Worm (Caenorhabditis elegans) whole organism, L3 larva: ENCODE measurements around the gene cest-17.

Source experiments
- ceh-28 ChIP-seq: fragments of 150-350 bp; optimal IDR thresholded peaks from 2 replicates; lab custom pipeline; 2014; ENCODE audit warnings: missing biosample characterization, missing genetic modification reagents, missing genetic modification characterization
- ceh-82 ChIP-seq: fragments of 150-350 bp; optimal IDR thresholded peaks from 2 replicates; lab custom pipeline; 2014; ENCODE audit warnings: missing biosample characterization, missing genetic modification characterization
- ceh-9 ChIP-seq: sonication (generic microtip); optimal IDR thresholded peaks from 2 replicates; lab custom pipeline; 2018; ENCODE audit warnings: missing biosample characterization, missing genetic modification characterization
- elt-1 ChIP-seq: fragments of 150-350 bp; optimal IDR thresholded peaks from 2 replicates; lab custom pipeline; 2014; ENCODE audit warnings: missing biosample characterization, missing genetic modification characterization
- fkh-10 ChIP-seq: sonication (generic microtip); optimal IDR thresholded peaks from 2 replicates; lab custom pipeline; 2017; ENCODE audit warnings: missing biosample characterization, missing genetic modification reagents, missing genetic modification characterization
- mml-1 ChIP-seq: fragments of 150-350 bp; sonication (generic microtip); optimal IDR thresholded peaks from 3 replicates; lab custom pipeline; 2014; ENCODE audit warnings: missing biosample characterization, missing genetic modification characterization
- nhr-12 ChIP-seq: fragments of 150-350 bp; optimal IDR thresholded peaks from 2 replicates; lab custom pipeline; 2014; ENCODE audit warnings: missing biosample characterization, missing genetic modification characterization
- nhr-43 ChIP-seq: sonication (generic microtip); optimal IDR thresholded peaks from 2 replicates; lab custom pipeline; 2016; ENCODE audit warnings: mild to moderate bottlenecking, missing genetic modification characterization, missing compliant biosample characterization; ENCODE audit not compliant: poor library complexity, severe bottlenecking
- nhr-76 ChIP-seq: fragments of 150-350 bp; sonication (generic microtip); optimal IDR thresholded peaks from 5 replicates; lab custom pipeline; 2014; ENCODE audit warnings: missing biosample characterization, missing genetic modification characterization
- unc-62 ChIP-seq: fragments of 150-350 bp; sonication (generic microtip); optimal IDR thresholded peaks from 4 replicates; lab custom pipeline; 2014; ENCODE audit warnings: missing biosample characterization, missing genetic modification reagents, missing genetic modification characterization
- zag-1 ChIP-seq: fragments of 150-350 bp; optimal IDR thresholded peaks from 2 replicates; lab custom pipeline; 2014; ENCODE audit warnings: missing biosample characterization, missing genetic modification characterization
- ztf-11 ChIP-seq: fragments of 150-350 bp; optimal IDR thresholded peaks from 2 replicates; lab custom pipeline; 2014; ENCODE audit warnings: missing biosample characterization, missing genetic modification characterization

DNA sequence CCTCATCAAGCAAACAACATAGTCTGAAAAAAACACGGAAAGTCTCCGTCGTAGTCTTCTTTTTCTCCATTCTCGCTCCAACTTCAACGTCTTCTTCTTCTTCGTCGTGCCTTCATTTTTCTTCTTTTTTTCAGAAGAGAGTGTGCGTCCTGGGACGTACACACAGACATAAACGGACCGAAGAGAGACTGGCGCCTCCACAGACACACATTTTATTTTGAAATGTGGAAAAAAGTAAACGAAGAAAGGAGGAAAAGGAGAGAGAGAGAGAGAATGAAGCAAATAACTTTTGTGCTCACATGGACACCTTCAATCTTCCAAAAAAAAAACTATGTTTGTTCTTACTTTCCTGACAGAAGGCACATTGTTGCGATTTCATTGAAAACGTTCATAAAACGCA is 12.0 kb downstream of the cest-17 start:
- TF ChIP-seq fkh-10 (GFP tag; lab: Kevin White, UChicago): no peak
- no peak for TF ChIP-seq ceh-9 (tag; lab: Kevin White, UChicago)
- TF ChIP-seq mml-1 (tag; lab: Kevin White, UChicago): no peak
- TF ChIP-seq unc-62 (GFP tag; lab: Kevin White, UChicago): no peak
- TF ChIP-seq zag-1 (tag; lab: Kevin White, UChicago): no peak
- TF ChIP-seq nhr-76 (tag; lab: Kevin White, UChicago): no peak
- no peak for TF ChIP-seq elt-1
- TF ChIP-seq ztf-11 (tag; lab: Kevin White, UChicago): no peak
- no peak for TF ChIP-seq nhr-43 (tag; lab: Kevin White, UChicago)
- no peak for TF ChIP-seq ceh-28 (tag; lab: Kevin White, UChicago)
- TF ChIP-seq nhr-12: no peak
- TF ChIP-seq ceh-82: no peak
